Worm (Caenorhabditis elegans) whole organism, young adult: ENCODE results near the gene ubq-2.

Experiments
- B0336.3 ChIP-seq: fragments of 200-800 bp; sonication (Bioruptor generic); IDR thresholded peaks from 2 replicates; pipeline ENCODE4 v1.3.6; 2022; ENCODE audit warnings: missing genetic modification characterization, missing compliant biosample characterization
- C06A6.2 ChIP-seq: fragments of 200-800 bp; sonication (Bioruptor generic); conservative IDR thresholded peaks from 2 replicates; pipeline ENCODE4 v1.3.6; 2022; ENCODE audit warnings: missing genetic modification characterization, missing compliant biosample characterization
- C17E4.6 ChIP-seq: fragments of 200-800 bp; sonication (Bioruptor generic); IDR thresholded peaks from 2 replicates; pipeline ENCODE4 v1.3.6; 2022; ENCODE audit warnings: missing genetic modification reagents, missing genetic modification characterization, missing compliant biosample characterization
- D2030.7 ChIP-seq: fragments of 200-800 bp; sonication (Bioruptor generic); IDR thresholded peaks from 2 replicates; pipeline ENCODE4 v1.3.6; 2022; ENCODE audit warnings: missing genetic modification reagents, missing genetic modification characterization, missing compliant biosample characterization
- F33H1.4 ChIP-seq: fragments of 200-800 bp; sonication (Bioruptor generic); IDR thresholded peaks from 2 replicates; pipeline ENCODE4 v1.3.6; 2022; ENCODE audit warnings: missing genetic modification reagents, missing genetic modification characterization, missing compliant biosample characterization
- F49E8.2 ChIP-seq: sonication (generic microtip); optimal IDR thresholded peaks from 3 replicates; lab custom pipeline; 2017; ENCODE audit warnings: missing genetic modification characterization, mild to moderate bottlenecking, missing compliant biosample characterization, antibody characterized with exemption, moderate library complexity; ENCODE audit not compliant: insufficient read depth
- F57A8.1 ChIP-seq: fragments of 200-800 bp; sonication (Bioruptor generic); optimal IDR thresholded peaks from 2 replicates; lab custom pipeline; 2018; ENCODE audit warnings: mild to moderate bottlenecking, missing genetic modification characterization, moderate library complexity, missing compliant biosample characterization
- K12H6.12 ChIP-seq: fragments of 200-800 bp; sonication (Bioruptor generic); optimal IDR thresholded peaks from 2 replicates; lab custom pipeline; 2018; ENCODE audit warnings: mild to moderate bottlenecking, missing genetic modification characterization, missing compliant biosample characterization
- Y53G8AR.9 ChIP-seq: fragments of 200-800 bp; sonication (Bioruptor generic); conservative IDR thresholded peaks from 2 replicates; pipeline ENCODE4 v1.3.6; 2022; ENCODE audit warnings: missing genetic modification reagents, missing genetic modification characterization, missing compliant biosample characterization
- Y79H2A.3 ChIP-seq: fragments of 200-800 bp; sonication (Bioruptor generic); conservative IDR thresholded peaks from 2 replicates; pipeline ENCODE4 v1.3.6; 2022; ENCODE audit warnings: missing genetic modification reagents, missing genetic modification characterization, missing compliant biosample characterization
- Y95B8A.8 ChIP-seq: fragments of 200-800 bp; sonication (Bioruptor generic); IDR thresholded peaks from 2 replicates; pipeline ENCODE4 v1.3.6; 2022; ENCODE audit warnings: missing genetic modification reagents, missing genetic modification characterization, missing compliant biosample characterization
- athp-1 ChIP-seq: sonication (generic microtip); optimal IDR thresholded peaks from 2 replicates; lab custom pipeline; 2017; ENCODE audit warnings: mild to moderate bottlenecking, missing genetic modification characterization, missing compliant biosample characterization
- attf-6 ChIP-seq: fragments of 200-800 bp; sonication (Bioruptor generic); IDR thresholded peaks from 2 replicates; pipeline ENCODE4 v1.3.6; 2022; ENCODE audit warnings: missing genetic modification reagents, missing genetic modification characterization, missing compliant biosample characterization
- bed-2 ChIP-seq: fragments of 200-800 bp; sonication (Bioruptor generic); IDR thresholded peaks from 2 replicates; pipeline ENCODE4 v1.3.6; 2022; ENCODE audit warnings: missing genetic modification reagents, missing genetic modification characterization, missing compliant biosample characterization
- ceh-100 ChIP-seq: fragments of 200-800 bp; sonication (Bioruptor generic); IDR thresholded peaks from 2 replicates; pipeline ENCODE4 v1.3.6; 2022; ENCODE audit warnings: missing genetic modification reagents, missing genetic modification characterization, missing compliant biosample characterization
- ceh-40 ChIP-seq: fragments of 200-800 bp; sonication (Bioruptor generic); IDR thresholded peaks from 2 replicates; pipeline ENCODE4 v1.3.6; 2022; ENCODE audit warnings: missing genetic modification characterization, missing compliant biosample characterization
- ceh-79 ChIP-seq: sonication (generic microtip); optimal IDR thresholded peaks from 2 replicates; lab custom pipeline; 2017; ENCODE audit warnings: mild to moderate bottlenecking, missing genetic modification characterization, missing compliant biosample characterization
- chd-7 ChIP-seq: sonication (generic microtip); optimal IDR thresholded peaks from 2 replicates; lab custom pipeline; 2016; ENCODE audit warnings: mild to moderate bottlenecking, missing genetic modification characterization, moderate library complexity, missing compliant biosample characterization
- dpl-1 ChIP-seq: fragments of 150-350 bp; optimal IDR thresholded peaks from 2 replicates; lab custom pipeline; 2014; ENCODE audit warnings: missing biosample characterization, missing genetic modification reagents, missing genetic modification characterization
- egl-44 ChIP-seq: fragments of 200-800 bp; sonication (Bioruptor generic); IDR thresholded peaks from 2 replicates; pipeline ENCODE4 v1.3.6; 2022; ENCODE audit warnings: missing genetic modification reagents, missing genetic modification characterization, missing compliant biosample characterization
- egrh-3 ChIP-seq: fragments of 200-800 bp; sonication (Bioruptor generic); IDR thresholded peaks from 2 replicates; pipeline ENCODE4 v1.3.6; 2022; ENCODE audit warnings: missing genetic modification reagents, missing genetic modification characterization, missing compliant biosample characterization
- ekl-4 ChIP-seq: fragments of 200-800 bp; sonication (Bioruptor generic); IDR thresholded peaks from 2 replicates; pipeline ENCODE4 v1.3.6; 2022; ENCODE audit warnings: missing genetic modification reagents, missing genetic modification characterization, missing compliant biosample characterization
- ets-4 ChIP-seq: fragments of 200-800 bp; sonication (Bioruptor generic); optimal IDR thresholded peaks from 2 replicates; lab custom pipeline; 2018; ENCODE audit warnings: mild to moderate bottlenecking, missing genetic modification characterization, missing compliant biosample characterization
- hlh-12 ChIP-seq: sonication (generic microtip); optimal IDR thresholded peaks from 2 replicates; lab custom pipeline; 2016; ENCODE audit warnings: missing genetic modification characterization, missing compliant biosample characterization
- hmg-1.2 ChIP-seq: fragments of 200-800 bp; sonication (Bioruptor generic); IDR thresholded peaks from 2 replicates; pipeline ENCODE4 v1.3.6; 2022; ENCODE audit warnings: missing genetic modification reagents, missing genetic modification characterization, missing compliant biosample characterization
- hrde-1 ChIP-seq: sonication (generic microtip); optimal IDR thresholded peaks from 2 replicates; lab custom pipeline; 2016; ENCODE audit warnings: missing genetic modification characterization, mild to moderate bottlenecking, missing compliant biosample characterization, moderate library complexity, missing genotype, missing genetic modification reagents, borderline replicate concordance
- hsf-1 ChIP-seq: fragments of 200-800 bp; sonication (Bioruptor generic); IDR thresholded peaks from 2 replicates; pipeline ENCODE4 v1.3.6; 2022; ENCODE audit warnings: missing genetic modification reagents, missing genetic modification characterization, missing compliant biosample characterization
- lin-35 ChIP-seq, 3 experiments: fragments of 150-350 bp in 2 of 3; sonication (generic microtip) in 1 of 3; optimal IDR thresholded peaks; 2 replicates each; lab custom pipeline; 2014 to 2018; ENCODE audit warnings: missing biosample characterization in 3 of 3, missing genetic modification characterization in 3 of 3, missing genetic modification reagents in 3 of 3
- lin-54 ChIP-seq: fragments of 200-800 bp; sonication (Bioruptor generic); optimal IDR thresholded peaks from 2 replicates; lab custom pipeline; 2018; ENCODE audit warnings: mild to moderate bottlenecking, missing genetic modification characterization, missing compliant biosample characterization
- lsl-1 ChIP-seq: fragments of 200-800 bp; sonication (Bioruptor generic); optimal IDR thresholded peaks from 2 replicates; lab custom pipeline; 2018; ENCODE audit warnings: mild to moderate bottlenecking, missing genetic modification characterization, moderate library complexity, missing compliant biosample characterization
- madf-6 ChIP-seq: fragments of 200-800 bp; sonication (Bioruptor generic); IDR thresholded peaks from 2 replicates; pipeline ENCODE4 v1.3.6; 2022; ENCODE audit warnings: missing genetic modification reagents, missing genetic modification characterization, missing compliant biosample characterization
- mcd-1 ChIP-seq: fragments of 200-800 bp; sonication (Bioruptor generic); IDR thresholded peaks from 2 replicates; pipeline ENCODE4 v1.3.6; 2022; ENCODE audit warnings: missing genetic modification reagents, missing genetic modification characterization, missing compliant biosample characterization
- mes-4 ChIP-seq: sonication (generic microtip); optimal IDR thresholded peaks from 2 replicates; lab custom pipeline; 2016; ENCODE audit warnings: missing genotype, missing genetic modification characterization, missing compliant biosample characterization
- mxl-1 ChIP-seq: sonication (generic microtip); optimal IDR thresholded peaks from 2 replicates; lab custom pipeline; 2016; ENCODE audit warnings: missing genetic modification characterization, missing compliant biosample characterization
- nfya-1 ChIP-seq: sonication (generic microtip); optimal IDR thresholded peaks from 2 replicates; lab custom pipeline; 2017; ENCODE audit warnings: antibody characterized with exemption, missing compliant biosample characterization, missing genetic modification characterization, borderline replicate concordance; ENCODE audit not compliant: insufficient read depth
- nhr-90 ChIP-seq: sonication (generic microtip); optimal IDR thresholded peaks from 2 replicates; lab custom pipeline; 2016; ENCODE audit warnings: missing genotype, mild to moderate bottlenecking, missing genetic modification characterization, missing compliant biosample characterization
- pbrm-1 ChIP-seq: fragments of 200-800 bp; sonication (Bioruptor generic); IDR thresholded peaks from 2 replicates; pipeline ENCODE4 v1.3.6; 2022; ENCODE audit warnings: missing genetic modification reagents, missing genetic modification characterization, missing compliant biosample characterization
- sea-2 ChIP-seq: fragments of 200-800 bp; sonication (Bioruptor generic); IDR thresholded peaks from 2 replicates; pipeline ENCODE4 v1.3.6; 2022; ENCODE audit warnings: missing genetic modification characterization, missing compliant biosample characterization
- tlf-1 ChIP-seq: fragments of 200-800 bp; sonication (Bioruptor generic); optimal IDR thresholded peaks from 2 replicates; lab custom pipeline; 2018; ENCODE audit warnings: mild to moderate bottlenecking, missing genetic modification characterization, missing compliant biosample characterization
- unc-62 ChIP-seq: fragments of 150-350 bp; optimal IDR thresholded peaks from 2 replicates; lab custom pipeline; 2014; ENCODE audit warnings: missing biosample characterization, missing genetic modification reagents, missing genetic modification characterization
- xnd-1 ChIP-seq: sonication (generic microtip); optimal IDR thresholded peaks from 2 replicates; lab custom pipeline; 2016; ENCODE audit warnings: missing genotype, missing genetic modification reagents, missing genetic modification characterization, missing compliant biosample characterization
- zim-3 ChIP-seq: sonication (generic microtip); optimal IDR thresholded peaks from 2 replicates; lab custom pipeline; 2017; ENCODE audit warnings: mild to moderate bottlenecking, missing genetic modification characterization, moderate library complexity, missing compliant biosample characterization
- ztf-18 ChIP-seq: sonication (generic microtip); optimal IDR thresholded peaks from 2 replicates; lab custom pipeline; 2016; ENCODE audit warnings: missing genotype, mild to moderate bottlenecking, missing genetic modification characterization, missing compliant biosample characterization

Gene ubq-2

ce11 chrIII:12987418-12987817 lies 9.1 kb upstream of the ubq-2 start, which contains the start of gene ZK1010.5:
Gene ZK1010.5 (minus strand): TSS chrIII:12987518.
- TF ChIP-seq K12H6.12 (no peak), sea-2 (GFP tag; lab: Robert Waterston, UW) (no peak), unc-62 (GFP tag; lab: Kevin White, UChicago) (no peak), hlh-12 (tag; lab: Kevin White, UChicago) (no peak), F57A8.1 (GFP tag; lab: Kevin White, UChicago) (no peak), Y79H2A.3 (GFP tag; lab: Robert Waterston, UW) (no peak), ets-4 (GFP tag; lab: Kevin White, UChicago) (no peak), egrh-3 (no peak), ceh-100 (no peak)

- TF ChIP-seq dpl-1 (GFP tag; lab: Kevin White, UChicago) (no peak), hmg-1.2 (GFP tag; lab: Robert Waterston, UW) (no peak), ceh-79 (no peak), K12H6.12 (no peak), nfya-1 (tag; lab: Kevin White, UChicago) (no peak), hrde-1 (tag; lab: Kevin White, UChicago) (no peak)
These were observed 2.4 kb upstream of the ubq-2 start, which contains the start of gene ZK1010.4 for ce11 chrIII:12980770-12981169. Gene ZK1010.4 (plus strand): TSS chrIII:12981070.

- TF ChIP-seq B0336.3 (GFP tag; lab: Robert Waterston, UW) (peak; percentile 92), C06A6.2 (GFP tag; lab: Robert Waterston, UW) (no peak), Y95B8A.8 (GFP tag; lab: Robert Waterston, UW) (peak; percentile 45; the same call in 1 of the 2 replicates), zim-3 (tag; lab: Kevin White, UChicago) (no peak), lin-54 (GFP tag; lab: Kevin White, UChicago) (peak; percentile 78), bed-2 (GFP tag; lab: Robert Waterston, UW) (no peak), hsf-1 (GFP tag; lab: Robert Waterston, UW) (peak; percentile 71), mxl-1 (tag; lab: Kevin White, UChicago) (no peak), hrde-1 (tag; lab: Kevin White, UChicago) (peak; percentile 40), attf-6 (0 out of 2 replicates have a peak, but pooled peaks have one; percentile 54), egl-44 (GFP tag; lab: Robert Waterston, UW) (0 out of 2 replicates have a peak, but pooled peaks have one; percentile 48), F33H1.4 (GFP tag; lab: Robert Waterston, UW) (peak; percentile 38; the same call in 1 of the 2 replicates), lin-35 (GFP tag; optimal IDR thresholded peaks at IDR 0.05; lab: Kevin White, UChicago) (peak in 1 of 3 experiments; percentile 6), pbrm-1 (GFP tag; lab: Robert Waterston, UW) (peak; percentile 33; the same call in 1 of the 2 replicates), ets-4 (GFP tag; lab: Kevin White, UChicago) (no peak), ekl-4 (peak; percentile 74), C17E4.6 (GFP tag; lab: Robert Waterston, UW) (peak; percentile 6; the same call in 1 of the 2 replicates), chd-7 (tag; lab: Kevin White, UChicago) (peak; percentile 7), mes-4 (peak; percentile 11), nhr-90 (tag; lab: Kevin White, UChicago) (no peak), mcd-1 (GFP tag; lab: Robert Waterston, UW) (peak; percentile 71), hmg-1.2 (GFP tag; lab: Robert Waterston, UW) (peak; percentile 29; the same call in 1 of the 2 replicates), D2030.7 (GFP tag; lab: Robert Waterston, UW) (peak; percentile 41; the same call in 1 of the 2 replicates), ceh-100 (peak; percentile 63; the same call in 1 of the 2 replicates), madf-6 (peak; percentile 70), ceh-40 (GFP tag; lab: Robert Waterston, UW) (0 out of 2 replicates have a peak, but pooled peaks have one; percentile 25), Y53G8AR.9 (peak; percentile 80; the same call in 1 of the 2 replicates), tlf-1 (GFP tag; lab: Kevin White, UChicago) (peak; percentile 24), athp-1 (peak; percentile 74), lsl-1 (GFP tag; lab: Kevin White, UChicago) (peak; percentile 30), xnd-1 (tag; lab: Kevin White, UChicago) (peak; percentile 40), F49E8.2 (tag; lab: Kevin White, UChicago) (peak; percentile 76), ztf-18 (tag; lab: Kevin White, UChicago) (no peak), ceh-79 (peak; percentile 26)
These were observed 764 bp downstream of the ubq-2 start, which contains the start of gene ZK1010.2 for ce11 chrIII:12977559-12977958. Gene ZK1010.2 (minus strand): TSS chrIII:12977862.
